Worm (Caenorhabditis elegans) whole organism, late embryonic: ENCODE measurements around the gene mmad-1.

Source experiments
- K02D7.2 ChIP-seq: sonication (generic microtip); optimal IDR thresholded peaks from 2 replicates; lab custom pipeline; 2017; ENCODE audit warnings: mild to moderate bottlenecking, missing genetic modification characterization, missing compliant biosample characterization
- K09A11.1 ChIP-seq: sonication (generic microtip); optimal IDR thresholded peaks from 2 replicates; lab custom pipeline; 2017; ENCODE audit warnings: antibody characterized with exemption, mild to moderate bottlenecking, missing genetic modification characterization, missing compliant biosample characterization; ENCODE audit not compliant: insufficient read depth
- T23F11.4 ChIP-seq: fragments of 200-800 bp; sonication (Bioruptor generic); optimal IDR thresholded peaks from 2 replicates; lab custom pipeline; 2018; ENCODE audit warnings: mild to moderate bottlenecking, missing genetic modification characterization, missing compliant biosample characterization
- Y22D7AL.16 ChIP-seq: sonication (generic microtip); optimal IDR thresholded peaks from 2 replicates; lab custom pipeline; 2016; ENCODE audit warnings: missing genetic modification characterization, missing compliant biosample characterization
- ahr-1 ChIP-seq: sonication (generic microtip); optimal IDR thresholded peaks from 2 replicates; lab custom pipeline; 2016; ENCODE audit warnings: missing genetic modification characterization, missing compliant biosample characterization
- ama-1 ChIP-seq: fragments of 150-350 bp; optimal IDR thresholded peaks from 2 replicates; lab custom pipeline; 2014
- ceh-14 ChIP-seq: sonication (generic microtip); optimal IDR thresholded peaks from 2 replicates; lab custom pipeline; 2016; ENCODE audit warnings: missing genotype, missing genetic modification characterization, missing compliant biosample characterization
- ceh-18 ChIP-seq: sonication (generic microtip); optimal IDR thresholded peaks from 2 replicates; lab custom pipeline; 2016; ENCODE audit warnings: missing genetic modification characterization, missing compliant biosample characterization
- ceh-2 ChIP-seq: sonication (generic microtip); optimal IDR thresholded peaks from 2 replicates; lab custom pipeline; 2016; ENCODE audit warnings: missing genotype, missing genetic modification characterization, missing compliant biosample characterization
- ceh-31 ChIP-seq: sonication (generic microtip); optimal IDR thresholded peaks from 2 replicates; lab custom pipeline; 2016; ENCODE audit warnings: missing genetic modification characterization, missing compliant biosample characterization
- ceh-34 ChIP-seq: sonication (generic microtip); optimal IDR thresholded peaks from 2 replicates; lab custom pipeline; 2016; ENCODE audit warnings: mild to moderate bottlenecking, missing genetic modification characterization, missing compliant biosample characterization
- ceh-45 ChIP-seq: fragments of 200-800 bp; sonication (Bioruptor generic); IDR thresholded peaks from 2 replicates; pipeline ENCODE4 v1.3.6; 2022; ENCODE audit warnings: missing genetic modification reagents, missing genetic modification characterization, missing compliant biosample characterization
- ceh-48 ChIP-seq: sonication (generic microtip); optimal IDR thresholded peaks from 2 replicates; lab custom pipeline; 2016; ENCODE audit warnings: missing genetic modification characterization, inconsistent platforms, missing compliant biosample characterization
- ceh-6 ChIP-seq: fragments of 200-800 bp; sonication (Bioruptor generic); optimal IDR thresholded peaks from 2 replicates; lab custom pipeline; 2018; ENCODE audit warnings: mild to moderate bottlenecking, missing genetic modification characterization, missing compliant biosample characterization
- ceh-9 ChIP-seq: sonication (generic microtip); optimal IDR thresholded peaks from 2 replicates; lab custom pipeline; 2016; ENCODE audit warnings: mild to moderate bottlenecking, missing genetic modification characterization, inconsistent platforms, missing compliant biosample characterization
- che-1 ChIP-seq: sonication (generic microtip); optimal IDR thresholded peaks from 2 replicates; lab custom pipeline; 2016; ENCODE audit warnings: mild to moderate bottlenecking, missing genetic modification characterization, missing compliant biosample characterization
- dve-1 ChIP-seq: sonication (generic microtip); optimal IDR thresholded peaks from 2 replicates; lab custom pipeline; 2017; ENCODE audit warnings: antibody characterized with exemption, mild to moderate bottlenecking, missing genetic modification characterization, missing compliant biosample characterization
- elt-4 ChIP-seq: sonication (generic microtip); optimal IDR thresholded peaks from 2 replicates; lab custom pipeline; 2016; ENCODE audit warnings: missing genetic modification characterization, missing compliant biosample characterization
- ets-4 ChIP-seq: sonication (generic microtip); optimal IDR thresholded peaks from 2 replicates; lab custom pipeline; 2016; ENCODE audit warnings: missing genetic modification characterization, missing compliant biosample characterization
- eyg-1 ChIP-seq: sonication (generic microtip); optimal IDR thresholded peaks from 2 replicates; lab custom pipeline; 2016; ENCODE audit warnings: missing genotype, missing genetic modification characterization, missing compliant biosample characterization
- fax-1 ChIP-seq: sonication (generic microtip); optimal IDR thresholded peaks from 2 replicates; lab custom pipeline; 2016; ENCODE audit warnings: missing genotype, missing genetic modification characterization, missing compliant biosample characterization
- fkh-6 ChIP-seq: sonication (generic microtip); optimal IDR thresholded peaks from 2 replicates; lab custom pipeline; 2016; ENCODE audit warnings: missing genetic modification characterization, missing compliant biosample characterization
- hlh-30 ChIP-seq: sonication (generic microtip); optimal IDR thresholded peaks from 2 replicates; lab custom pipeline; 2017; ENCODE audit warnings: antibody characterized with exemption, missing genetic modification characterization, missing compliant biosample characterization; ENCODE audit not compliant: insufficient read depth
- madf-2 ChIP-seq: sonication (generic microtip); optimal IDR thresholded peaks from 2 replicates; lab custom pipeline; 2017; ENCODE audit warnings: missing genetic modification characterization, missing compliant biosample characterization
- mec-3 ChIP-seq: sonication (generic microtip); optimal IDR thresholded peaks from 2 replicates; lab custom pipeline; 2016; ENCODE audit warnings: borderline replicate concordance, missing genetic modification characterization, missing compliant biosample characterization
- nfya-1 ChIP-seq: sonication (generic microtip); optimal IDR thresholded peaks from 2 replicates; lab custom pipeline; 2017; ENCODE audit warnings: missing genetic modification characterization, mild to moderate bottlenecking, missing compliant biosample characterization, antibody characterized with exemption, moderate library complexity
- nhr-232 ChIP-seq: sonication (generic microtip); optimal IDR thresholded peaks from 2 replicates; lab custom pipeline; 2016; ENCODE audit warnings: missing genetic modification characterization, missing compliant biosample characterization
- pag-3 ChIP-seq: sonication (generic microtip); optimal IDR thresholded peaks from 2 replicates; lab custom pipeline; 2016; ENCODE audit warnings: missing compliant biosample characterization, missing genetic modification characterization, borderline replicate concordance
- pat-9 ChIP-seq: fragments of 200-800 bp; sonication (Bioruptor generic); optimal IDR thresholded peaks from 2 replicates; lab custom pipeline; 2018; ENCODE audit warnings: mild to moderate bottlenecking, missing genetic modification characterization, moderate library complexity, missing compliant biosample characterization
- pax-1 ChIP-seq: fragments of 150-350 bp; optimal IDR thresholded peaks from 2 replicates; lab custom pipeline; 2014; ENCODE audit warnings: missing biosample characterization, missing genetic modification characterization
- pros-1 ChIP-seq: fragments of 150-350 bp; optimal IDR thresholded peaks from 2 replicates; lab custom pipeline; 2014; ENCODE audit warnings: missing biosample characterization, missing genetic modification reagents, missing genetic modification characterization
- ref-2 ChIP-seq: sonication (generic microtip); optimal IDR thresholded peaks from 2 replicates; lab custom pipeline; 2016; ENCODE audit warnings: missing genetic modification characterization, missing compliant biosample characterization
- sox-4 ChIP-seq: sonication (generic microtip); optimal IDR thresholded peaks from 2 replicates; lab custom pipeline; 2017; ENCODE audit warnings: mild to moderate bottlenecking, missing genetic modification characterization, inconsistent platforms, missing compliant biosample characterization
- ttx-3 ChIP-seq: sonication (generic microtip); optimal IDR thresholded peaks from 2 replicates; lab custom pipeline; 2016; ENCODE audit warnings: missing genetic modification reagents, missing genetic modification characterization, missing compliant biosample characterization
- unc-42 ChIP-seq: sonication (generic microtip); optimal IDR thresholded peaks from 2 replicates; lab custom pipeline; 2016; ENCODE audit warnings: missing genotype, missing genetic modification characterization, missing compliant biosample characterization
- unc-55 ChIP-seq: sonication (generic microtip); optimal IDR thresholded peaks from 2 replicates; lab custom pipeline; 2017; ENCODE audit warnings: missing biosample characterization, missing genetic modification reagents, missing genetic modification characterization
- ztf-16 ChIP-seq: sonication (generic microtip); optimal IDR thresholded peaks from 2 replicates; lab custom pipeline; 2017; ENCODE audit warnings: missing genetic modification characterization, missing compliant biosample characterization

Gene mmad-1

DNA sequence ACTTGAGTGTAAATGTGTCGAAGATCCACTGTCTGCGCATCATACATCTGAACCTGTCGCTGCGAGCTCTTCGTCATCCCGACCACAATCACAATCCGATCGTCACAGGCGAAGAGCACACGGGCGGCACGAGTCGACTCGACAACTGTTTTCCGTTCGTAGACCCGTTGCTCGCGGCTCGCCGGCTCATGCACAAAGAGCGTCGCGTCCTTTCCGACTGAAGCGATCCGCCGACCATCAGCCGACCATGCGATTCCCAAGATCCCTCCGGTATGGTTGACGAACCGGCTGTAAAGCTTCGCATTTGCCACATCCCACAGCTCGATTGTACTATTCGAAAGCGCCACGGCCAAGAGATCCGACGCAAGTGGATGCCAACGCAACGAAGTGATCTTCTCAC, 30.4 kb downstream of the mmad-1 start:
- TF ChIP-seq pat-9 (tag; lab: Kevin White, UChicago), result no peak
- TF ChIP-seq ceh-2 (tag; lab: Kevin White, UChicago), result no peak
- TF ChIP-seq fax-1, result no peak
- no peak for TF ChIP-seq ztf-16 (tag; lab: Kevin White, UChicago)
- TF ChIP-seq ceh-9 (tag; lab: Kevin White, UChicago), result no peak
- TF ChIP-seq dve-1 (tag; lab: Kevin White, UChicago), result no peak
- no peak for TF ChIP-seq ets-4 (tag; lab: Kevin White, UChicago)
- no peak for TF ChIP-seq mec-3
- no peak for TF ChIP-seq sox-4 (tag; lab: Kevin White, UChicago)

ce11 chrIII:13514470-13514869, 34.3 kb downstream of the mmad-1 start, which contains the start of gene mlh-1:
TSS of gene mlh-1 (minus strand) at chrIII:13514570.
- TF ChIP-seq madf-2 (no peak), fkh-6 (tag; lab: Kevin White, UChicago) (no peak), pax-1 (tag; lab: Kevin White, UChicago) (no peak), sox-4 (tag; lab: Kevin White, UChicago) (no peak), ref-2 (tag; lab: Kevin White, UChicago) (no peak), che-1 (tag; lab: Kevin White, UChicago) (no peak), ceh-18 (tag; lab: Kevin White, UChicago) (no peak), Y22D7AL.16 (tag; lab: Kevin White, UChicago) (no peak), pat-9 (tag; lab: Kevin White, UChicago) (no peak), ceh-34 (tag; lab: Kevin White, UChicago) (no peak), ceh-45 (GFP tag; lab: Robert Waterston, UW) (no peak), ahr-1 (tag; lab: Kevin White, UChicago) (no peak), nfya-1 (tag; lab: Kevin White, UChicago) (no peak), ama-1 (lab: Kevin White, UChicago) (no peak), K09A11.1 (tag; lab: Kevin White, UChicago) (no peak)

ce11 chrIII:13510753-13511152, 38.1 kb downstream of the mmad-1 start:
- no peak for TF ChIP-seq ceh-48
- TF ChIP-seq hlh-30 (tag; lab: Kevin White, UChicago), result no peak
- no peak for TF ChIP-seq unc-42 (tag; lab: Kevin White, UChicago)
- TF ChIP-seq pag-3 (tag; lab: Kevin White, UChicago), result no peak

- TF ChIP-seq nhr-232 (tag; lab: Kevin White, UChicago) (no peak), pros-1 (tag; lab: Kevin White, UChicago) (no peak), ceh-14 (tag; lab: Kevin White, UChicago) (no peak), eyg-1 (no peak), ceh-6 (GFP tag; lab: Kevin White, UChicago) (no peak), fkh-6 (tag; lab: Kevin White, UChicago) (no peak), unc-55 (GFP tag; lab: Kevin White, UChicago) (no peak), ceh-45 (GFP tag; lab: Robert Waterston, UW) (no peak), Y22D7AL.16 (tag; lab: Kevin White, UChicago) (no peak), T23F11.4 (GFP tag; lab: Kevin White, UChicago) (no peak), pat-9 (tag; lab: Kevin White, UChicago) (no peak), K02D7.2 (tag; lab: Kevin White, UChicago) (no peak), dve-1 (tag; lab: Kevin White, UChicago) (no peak), ceh-31 (tag; lab: Kevin White, UChicago) (no peak), elt-4 (tag; lab: Kevin White, UChicago) (no peak), mec-3 (no peak), ttx-3 (tag; lab: Kevin White, UChicago) (no peak)
These were observed 43.1 kb downstream of the mmad-1 start, which contains the start of gene T28A8.3 for ce11 chrIII:13505718-13506117. TSS of gene T28A8.3 (plus strand) at chrIII:13506018.
